Worm (Caenorhabditis elegans): ENCODE measurements around the gene C25G4.17.

ce11 chrIV:12443936-12444335 is 2.1 kb downstream of the C25G4.17 start, which contains the start of gene C25G4.2:
- TF ChIP-seq zag-1 (tag; optimal IDR thresholded peaks at IDR 0.05) (no peak), nhr-11 (tag; optimal IDR thresholded peaks at IDR 0.05) (no peak)
